Worm (Caenorhabditis elegans): ENCODE data around the gene C14E2.6.

DNA sequence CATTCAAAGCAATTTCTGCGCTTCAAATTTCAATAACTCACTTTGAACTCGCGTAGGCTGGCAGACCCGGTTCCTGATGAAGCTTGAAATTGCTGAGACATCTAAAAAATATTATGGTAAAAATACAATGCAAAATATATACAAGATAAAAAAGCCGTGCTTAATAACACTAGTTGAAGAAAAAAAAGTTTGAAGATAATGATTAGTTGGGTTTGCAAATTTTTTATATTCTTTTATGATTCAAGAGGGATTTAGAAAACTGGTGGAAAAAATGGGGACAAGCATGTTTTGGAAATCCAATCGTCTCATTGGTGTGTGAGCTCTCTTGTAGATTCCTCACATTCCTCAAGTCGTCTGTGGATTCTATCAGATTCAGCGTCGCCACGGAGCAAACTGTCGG is 22.8 kb upstream of the C14E2.6 start, which contains the start of gene ceh-21:
- TF ChIP-seq nhr-12 (tag; optimal IDR thresholded peaks at IDR 0.05) (no peak), ztf-11 (tag; optimal IDR thresholded peaks at IDR 0.05) (no peak), nhr-76 (tag; optimal IDR thresholded peaks at IDR 0.05) (no peak), unc-62 (GFP tag; optimal IDR thresholded peaks at IDR 0.05) (no peak), nhr-2 (tag; optimal IDR thresholded peaks at IDR 0.05) (no peak), nhr-28 (tag; optimal IDR thresholded peaks at IDR 0.05) (no peak), bed-3 (GFP tag; optimal IDR thresholded peaks at IDR 0.05) (no peak)
